Fruit fly (Drosophila melanogaster): ENCODE results near the gene baz.
A peak's percentile ranks its signal among the peaks of the same experiment; 100 is the strongest.

DNA sequence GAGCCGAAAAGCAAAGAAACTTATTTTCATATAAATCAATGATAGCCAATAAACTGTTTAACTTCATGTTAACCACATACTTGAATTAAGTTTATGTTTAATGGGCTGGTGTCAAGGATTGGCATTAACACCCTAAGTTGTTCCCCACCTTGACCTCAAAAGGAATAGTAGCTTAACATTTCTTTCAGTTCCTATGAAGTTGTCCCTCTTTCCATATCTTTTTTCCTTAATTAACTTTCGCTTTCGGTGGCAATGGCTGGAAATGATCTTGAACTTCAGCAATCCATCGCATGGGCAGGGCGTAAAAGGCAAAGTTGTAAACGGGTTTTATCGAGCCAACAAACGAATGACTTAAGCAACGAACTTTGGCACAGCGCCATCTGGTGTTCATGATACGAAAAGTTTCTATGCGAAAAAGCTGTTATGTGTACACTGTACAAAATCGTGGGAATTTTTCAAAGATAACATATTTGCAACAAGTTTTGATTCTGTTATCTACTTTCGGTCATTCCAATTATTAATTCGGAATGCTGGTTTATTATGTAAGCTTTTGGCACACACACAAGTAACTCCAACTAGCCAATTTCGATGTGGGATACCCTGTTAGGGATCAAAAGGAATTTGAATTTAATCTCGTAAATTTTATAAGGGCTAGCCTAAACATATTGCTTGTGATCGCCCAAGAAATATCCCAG lies 69.8 kb downstream of the baz start:
- TF ChIP-seq CG3032 (tag; optimal IDR thresholded peaks at IDR 0.05) = peak; percentile 59
- TF ChIP-seq dsx (GFP tag; optimal IDR thresholded peaks at IDR 0.05; ENCODE audit: poor library complexity, severe bottlenecking) = peak; percentile 22
- TF ChIP-seq CG10631 (GFP tag; optimal IDR thresholded peaks at IDR 0.05) = peak; percentile 23
- TF ChIP-seq CG4318 (GFP tag; optimal IDR thresholded peaks at IDR 0.05) = peak; percentile 34
- TF ChIP-seq Sox14 (GFP tag; optimal IDR thresholded peaks at IDR 0.05) = peak; percentile 54
- TF ChIP-seq CG6163 (GFP tag; IDR thresholded peaks at IDR 0.05) = no peak
- no peak for TF ChIP-seq Eip75B (GFP tag; optimal IDR thresholded peaks at IDR 0.05)
- TF ChIP-seq OdsH (GFP tag; optimal IDR thresholded peaks at IDR 0.05) = peak; percentile 57

Measured in whole organism, prepupa.